Fruit fly (Drosophila melanogaster): ENCODE results near the gene Nepl19.

The Nepl19 gene

dm6 chr3R:28880066-28880842, at the start of gene Nepl19, which contains the start of gene Nepl20 (continued):
- TF ChIP-seq CG43689 (GFP tag; IDR thresholded peaks at IDR 0.05) (peak; percentile 28; the same call in 1 of the 2 replicates), vvl (GFP tag; IDR thresholded peaks at IDR 0.05) (peak; percentile 93), E2f2 (GFP tag; IDR thresholded peaks at IDR 0.05) (peak; percentile 60), row (GFP tag; IDR thresholded peaks at IDR 0.05) (peak; percentile 88), CG8944 (GFP tag; optimal IDR thresholded peaks at IDR 0.05) (peak; percentile 14), CG7786 (GFP tag; optimal IDR thresholded peaks at IDR 0.05) (peak; percentile 43), MBD-R2 (GFP tag; IDR thresholded peaks at IDR 0.05) (peak; percentile 53; the same call in 1 of the 2 replicates), tna (GFP tag; IDR thresholded peaks at IDR 0.05; ENCODE audit: partially characterized antibody) (no peak), lola (GFP tag; optimal IDR thresholded peaks at IDR 0.05) (peak in 1 of 3 experiments; percentile 68), oc (tag; optimal IDR thresholded peaks at IDR 0.05) (no peak), Med (GFP tag) (peak; percentile 91), lilli (GFP tag; optimal IDR thresholded peaks at IDR 0.05) (peak; percentile 82), Kr (GFP tag; optimal IDR thresholded peaks at IDR 0.05) (no peak), Asciz (GFP tag; optimal IDR thresholded peaks at IDR 0.05) (peak; percentile 63), ERR (GFP tag; optimal IDR thresholded peaks at IDR 0.05) (peak; percentile 27), PHDP (tag; optimal IDR thresholded peaks at IDR 0.05) (no peak), Opbp (GFP tag; IDR thresholded peaks at IDR 0.05; ENCODE audit: partially characterized antibody) (no peak), CG30431 (GFP tag; optimal IDR thresholded peaks at IDR 0.05) (peak; percentile 70), Gsc (GFP tag; IDR thresholded peaks at IDR 0.05) (peak; percentile 49), h (optimal IDR thresholded peaks at IDR 0.05) (no peak), wek (GFP tag; optimal IDR thresholded peaks at IDR 0.05) (peak; percentile 21), CG14441 (GFP tag; IDR thresholded peaks at IDR 0.05) (peak; percentile 79), Sry-β (GFP tag; optimal IDR thresholded peaks at IDR 0.05) (no peak), Fer3 (tag; optimal IDR thresholded peaks at IDR 0.05) (peak; percentile 84), aop (GFP tag; IDR thresholded peaks at IDR 0.05) (no peak), rib (GFP tag; IDR thresholded peaks at IDR 0.05) (no peak), z (GFP tag; IDR thresholded peaks at IDR 0.05) (0 out of 3 replicates have a peak, but pooled peaks have one; percentile 16), CG31388 (GFP tag; optimal IDR thresholded peaks at IDR 0.05) (peak; percentile 43), Dip3 (GFP tag; optimal IDR thresholded peaks at IDR 0.05) (peak; percentile 53), jigr1 (GFP tag; IDR thresholded peaks at IDR 0.05) (peak; percentile 45; the same call in 1 of the 3 replicates), CG8290 (GFP tag; optimal IDR thresholded peaks at IDR 0.05) (no peak), CG8290 (tag; optimal IDR thresholded peaks at IDR 0.05) (peak in 1 of 2 experiments; percentile 92), CG12744 (GFP tag; optimal IDR thresholded peaks at IDR 0.05) (no peak), CG17359 (tag; optimal IDR thresholded peaks at IDR 0.05) (peak; percentile 86), CG6683 (GFP tag; optimal IDR thresholded peaks at IDR 0.05) (peak; percentile 67), Vsx1 (GFP tag; optimal IDR thresholded peaks at IDR 0.05) (peak; percentile 44), shn (GFP tag; optimal IDR thresholded peaks at IDR 0.05) (no peak), Eip74EF (GFP tag; optimal IDR thresholded peaks at IDR 0.05) (peak in 1 of 2 experiments; percentile 84), CG18764 (GFP tag; optimal IDR thresholded peaks at IDR 0.05) (peak; percentile 54), ATbp (GFP tag; optimal IDR thresholded peaks at IDR 0.05) (peak; percentile 71), odd (GFP tag; optimal IDR thresholded peaks at IDR 0.05) (peak; percentile 41), ken (GFP tag; IDR thresholded peaks at IDR 0.05) (peak; percentile 64; the same call in 2 of the 3 replicates), Nf-YC (tag; optimal IDR thresholded peaks at IDR 0.05) (no peak), CG17912 (GFP tag; optimal IDR thresholded peaks at IDR 0.05) (no peak), Nf-YA (GFP tag; IDR thresholded peaks at IDR 0.05) (peak; percentile 67), exex (tag; optimal IDR thresholded peaks at IDR 0.05) (peak; percentile 21), Dll (GFP tag; IDR thresholded peaks at IDR 0.05; ENCODE audit: partially characterized antibody) (0 out of 4 replicates have a peak, but pooled peaks have one; percentile 43), D19B (GFP tag; optimal IDR thresholded peaks at IDR 0.05) (peak; percentile 33), fd3F (GFP tag; optimal IDR thresholded peaks at IDR 0.05) (peak; percentile 51)

All from whole organism, embryonic.